Fruit fly (Drosophila melanogaster) whole organism, prepupa: ENCODE measurements around the gene TfIIA-L.

ENCODE experiments used
- CG11294 ChIP-seq: fragments of 200-800 bp; sonication (Bioruptor generic); IDR thresholded peaks from 2 replicates; pipeline ENCODE4 v1.3.6; 2022; ENCODE audit warnings: missing biosample characterization, missing genetic modification characterization
- CG31627 ChIP-seq: fragments of 200-800 bp; sonication (Bioruptor generic); optimal IDR thresholded peaks from 3 replicates; lab custom pipeline; 2016; ENCODE audit warnings: missing biosample characterization, missing genetic modification characterization
- CG34406 ChIP-seq: fragments of 200-800 bp; sonication (Bioruptor generic); optimal IDR thresholded peaks from 3 replicates; lab custom pipeline; 2016; ENCODE audit warnings: missing biosample characterization, missing genetic modification characterization
- CG6854 ChIP-seq: fragments of 200-800 bp; sonication (Bioruptor generic); optimal IDR thresholded peaks from 2 replicates; lab custom pipeline; 2017; ENCODE audit warnings: missing biosample characterization, mild to moderate bottlenecking, missing genetic modification characterization
- Smox ChIP-seq: fragments of 200-800 bp; sonication (Bioruptor generic); optimal IDR thresholded peaks from 3 replicates; lab custom pipeline; 2016; ENCODE audit warnings: missing biosample characterization, missing genetic modification characterization
- Sox14 ChIP-seq: fragments of 200-800 bp; sonication (Bioruptor generic); optimal IDR thresholded peaks from 3 replicates; lab custom pipeline; 2016; ENCODE audit warnings: missing biosample characterization, missing genetic modification characterization
- Sox15 ChIP-seq: fragments of 200-800 bp; sonication (Bioruptor generic); optimal IDR thresholded peaks from 3 replicates; lab custom pipeline; 2016; ENCODE audit warnings: missing biosample characterization, missing genetic modification characterization
- dsx ChIP-seq: fragments of 200-800 bp; optimal IDR thresholded peaks from 3 replicates; lab custom pipeline; 2019; ENCODE audit warnings: missing biosample characterization, mild to moderate bottlenecking, missing genetic modification characterization, moderate library complexity; ENCODE audit not compliant: poor library complexity, severe bottlenecking
- eg ChIP-seq: fragments of 200-800 bp; sonication (Bioruptor generic); IDR thresholded peaks from 3 replicates; pipeline ENCODE4 v1.3.6; 2022; ENCODE audit warnings: missing biosample characterization, missing genetic modification characterization
- esn ChIP-seq: fragments of 200-800 bp; sonication (Bioruptor generic); optimal IDR thresholded peaks from 2 replicates; lab custom pipeline; 2016; ENCODE audit warnings: missing biosample characterization, mild to moderate bottlenecking, missing genetic modification characterization, moderate library complexity

DNA sequence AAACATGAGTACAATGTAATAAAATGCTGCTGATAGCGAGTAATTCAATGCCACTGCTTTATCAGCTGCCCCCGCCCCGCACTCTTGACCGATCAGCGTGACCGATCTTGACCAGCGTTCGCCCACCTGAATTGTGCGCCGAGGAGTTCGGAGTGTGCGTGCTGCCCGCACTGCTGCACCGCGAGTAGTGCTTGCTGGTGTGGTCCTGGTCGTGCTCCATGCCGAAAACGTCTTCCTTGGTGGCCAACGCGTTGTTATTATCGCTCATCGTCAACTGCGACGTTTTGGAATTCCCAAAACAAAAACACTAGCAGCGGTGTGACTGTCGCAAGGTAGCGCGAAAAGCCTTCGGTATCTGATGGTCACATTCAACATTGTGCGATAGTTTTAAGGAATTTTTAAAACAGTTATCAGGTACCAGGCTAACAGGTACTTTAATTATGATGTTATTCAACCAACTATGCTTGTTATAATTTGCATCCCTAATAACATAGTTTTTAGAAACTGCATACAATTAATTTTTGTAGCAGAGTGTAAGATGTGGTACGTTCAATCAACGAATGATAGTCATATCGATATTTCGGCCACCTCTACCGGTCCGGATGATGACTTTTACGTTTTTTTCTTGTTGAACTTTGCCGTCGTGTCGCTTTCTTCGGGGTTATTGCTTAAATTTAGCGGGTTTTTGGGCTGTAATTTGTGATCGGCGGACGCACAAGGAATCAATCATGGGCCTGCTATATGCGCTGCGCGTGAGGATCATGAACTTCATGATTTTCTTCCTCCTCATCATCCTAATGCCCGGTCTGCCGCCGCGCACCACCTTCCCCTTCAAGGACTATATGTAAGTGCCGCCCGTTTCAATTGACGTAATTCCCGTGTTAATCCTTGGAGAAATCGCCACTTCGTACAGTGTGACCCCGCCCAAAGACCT is 37.6 kb downstream of the TfIIA-L start, which contains the start of the genes bigmax and Hmu:
- TF ChIP-seq CG6854 (no peak), Smox (GFP tag; lab: Kevin White, UChicago) (peak; percentile 79), dsx (GFP tag; lab: Kevin White, UChicago) (peak; percentile 85), CG34406 (GFP tag; lab: Kevin White, UChicago) (peak; percentile 71), eg (GFP tag; lab: Robert Waterston, UW) (peak; percentile 85), Sox15 (GFP tag; lab: Kevin White, UChicago) (peak; percentile 80), esn (GFP tag; lab: Kevin White, UChicago) (peak; percentile 85), CG31627 (GFP tag; lab: Kevin White, UChicago) (peak; percentile 92), CG11294 (GFP tag; lab: Robert Waterston, UW) (peak; percentile 41; the same call in 1 of the 2 replicates), Sox14 (GFP tag; lab: Kevin White, UChicago) (peak; percentile 88)
